Worm (Caenorhabditis elegans): ENCODE measurements around the gene smcr-8.

ce11 chrIII:5006881-5007280 is 7.7 kb downstream of the smcr-8 start, which contains the start of gene R144.12:
- TF ChIP-seq ztf-23 (GFP tag; IDR thresholded peaks at IDR 0.05) = no peak
- TF ChIP-seq flt-1 (GFP tag; IDR thresholded peaks at IDR 0.05) = no peak
- TF ChIP-seq tab-1 (GFP tag; IDR thresholded peaks at IDR 0.05) = no peak
- TF ChIP-seq T22C8.4 (GFP tag; IDR thresholded peaks at IDR 0.05) = no peak
